Fruit fly (Drosophila melanogaster) whole organism: ENCODE data around the gene vnd.

Experiments
- CG8478 ChIP-seq: fragments of >200 bp; optimal IDR thresholded peaks from 2 replicates; lab custom pipeline; 2018; ENCODE audit warnings: inconsistent platforms
- pan ChIP-seq: fragments of >200 bp; optimal IDR thresholded peaks from 2 replicates; lab custom pipeline; 2017

- TF ChIP-seq pan (lab: Kevin White, UChicago) (no peak), CG8478 (lab: Kevin White, UChicago) (no peak)
Observed at dm6 chrX:601984-602383, 20.1 kb downstream of the vnd start.
